Fruit fly (Drosophila melanogaster): ENCODE data around the gene CG7824.

CG7824 gene

dm6 chr3R:29867470-29867869 is 8.7 kb upstream of the CG7824 start:
- TF ChIP-seq btn (GFP tag; optimal IDR thresholded peaks at IDR 0.05) (no peak), CG13123 (GFP tag; optimal IDR thresholded peaks at IDR 0.05) (no peak), Antp (GFP tag; optimal IDR thresholded peaks at IDR 0.05) (no peak), CG4404 (GFP tag; IDR thresholded peaks at IDR 0.05) (no peak), tll (GFP tag; optimal IDR thresholded peaks at IDR 0.05) (no peak), CG14667 (GFP tag; IDR thresholded peaks at IDR 0.05) (no peak), CG7556 (GFP tag; optimal IDR thresholded peaks at IDR 0.05) (no peak), disco-r (GFP tag; optimal IDR thresholded peaks at IDR 0.05) (no peak), tup (GFP tag; optimal IDR thresholded peaks at IDR 0.05) (no peak), exex (tag; optimal IDR thresholded peaks at IDR 0.05) (no peak), sens-2 (GFP tag; IDR thresholded peaks at IDR 0.05) (no peak), CG17829 (tag; optimal IDR thresholded peaks at IDR 0.05) (no peak), nmo (GFP tag; optimal IDR thresholded peaks at IDR 0.05) (no peak), MTF-1 (GFP tag; optimal IDR thresholded peaks at IDR 0.05; ENCODE audit: borderline replicate concordance) (no peak), CG11696 (GFP tag; IDR thresholded peaks at IDR 0.05) (no peak), gro (GFP tag; optimal IDR thresholded peaks at IDR 0.05) (no peak), oc (tag; optimal IDR thresholded peaks at IDR 0.05) (no peak)

DNA sequence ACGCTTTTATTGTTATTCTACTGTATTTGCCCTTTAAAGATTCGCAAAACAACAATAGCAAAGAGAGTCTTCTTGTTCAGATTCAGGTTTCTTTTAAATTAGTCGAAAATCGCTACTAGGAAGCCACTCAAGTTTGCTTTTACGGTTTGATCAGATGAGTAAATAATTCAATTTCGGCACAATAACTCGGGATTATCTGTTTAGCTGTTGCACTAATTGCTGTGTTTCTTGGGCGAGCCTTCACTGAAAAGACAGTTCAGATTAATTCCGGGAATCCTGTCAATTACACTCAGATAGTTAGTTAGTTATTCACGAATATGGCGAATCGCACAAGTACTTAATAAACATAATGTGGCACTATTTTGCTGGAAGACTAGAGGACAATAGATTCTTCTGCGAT is 8.0 kb upstream of the CG7824 start:
- TF ChIP-seq Meics (GFP tag; optimal IDR thresholded peaks at IDR 0.05) (peak; percentile 2), CG30020 (tag; optimal IDR thresholded peaks at IDR 0.05) (no peak), Hand (GFP tag; optimal IDR thresholded peaks at IDR 0.05) (peak; percentile 31), CG7839 (tag; optimal IDR thresholded peaks at IDR 0.05) (no peak), CG16779 (GFP tag; IDR thresholded peaks at IDR 0.05) (no peak), ci (GFP tag; IDR thresholded peaks at IDR 0.05) (no peak), Opbp (GFP tag; IDR thresholded peaks at IDR 0.05; ENCODE audit: partially characterized antibody) (no peak), B-H2 (GFP tag; optimal IDR thresholded peaks at IDR 0.05) (no peak), CG1603 (tag; optimal IDR thresholded peaks at IDR 0.05) (no peak), tgo (GFP tag; IDR thresholded peaks at IDR 0.05) (no peak), CG2678 (tag; optimal IDR thresholded peaks at IDR 0.05) (peak; percentile 29), caup (GFP tag; optimal IDR thresholded peaks at IDR 0.05; ENCODE audit: severe bottlenecking) (peak; percentile 14), CG15073 (GFP tag; optimal IDR thresholded peaks at IDR 0.05) (no peak), Dll (GFP tag; IDR thresholded peaks at IDR 0.05; ENCODE audit: partially characterized antibody) (no peak), H2.0 (GFP tag; IDR thresholded peaks at IDR 0.05) (no peak), CG12071 (GFP tag; optimal IDR thresholded peaks at IDR 0.05) (peak; percentile 12), sima (GFP tag; optimal IDR thresholded peaks at IDR 0.05) (no peak), Atf3 (GFP tag; optimal IDR thresholded peaks at IDR 0.05) (no peak), CG43689 (GFP tag; IDR thresholded peaks at IDR 0.05) (no peak), HHEX (GFP tag; optimal IDR thresholded peaks at IDR 0.05) (peak; percentile 15), peb (GFP tag; IDR thresholded peaks at IDR 0.05) (no peak), ken (GFP tag; IDR thresholded peaks at IDR 0.05) (no peak), CG2116 (GFP tag; optimal IDR thresholded peaks at IDR 0.05) (no peak), CG13894 (tag; optimal IDR thresholded peaks at IDR 0.05) (no peak), CG6854 (GFP tag; optimal IDR thresholded peaks at IDR 0.05) (peak; percentile 18), sens (GFP tag) (peak; percentile 3), Sox100B (GFP tag; optimal IDR thresholded peaks at IDR 0.05) (no peak), CG31365 (tag; optimal IDR thresholded peaks at IDR 0.05) (peak; percentile 11), CG13296 (GFP tag; optimal IDR thresholded peaks at IDR 0.05) (peak; percentile 14), CG3838 (GFP tag; optimal IDR thresholded peaks at IDR 0.05) (no peak), Eip74EF (GFP tag; optimal IDR thresholded peaks at IDR 0.05) (peak in 1 of 2 experiments; percentile 7), ash1 (GFP tag; optimal IDR thresholded peaks at IDR 0.05) (no peak), BtbVII (GFP tag; optimal IDR thresholded peaks at IDR 0.05) (peak; percentile 48), croc (GFP tag; conservative IDR thresholded peaks at IDR 0.05) (no peak)
